Worm (Caenorhabditis elegans) whole organism, L4 larva: Measurements from ENCODE around the gene ampd-1.

ENCODE experiments used
- F49E8.2 ChIP-seq: sonication (generic microtip); optimal IDR thresholded peaks from 2 replicates; lab custom pipeline; 2016; ENCODE audit warnings: missing compliant biosample characterization, mild to moderate bottlenecking, missing genetic modification characterization, borderline replicate concordance
- T26A8.4 ChIP-seq: fragments of 200-800 bp; sonication (Bioruptor generic); IDR thresholded peaks from 2 replicates; pipeline ENCODE4 v1.3.6; 2022; ENCODE audit warnings: missing genetic modification characterization, missing compliant biosample characterization
- lsy-2 ChIP-seq, 2 experiments: fragments of 150-350 bp in 1 of 2; sonication (generic microtip) in 1 of 2; optimal IDR thresholded peaks; 2 replicates each; lab custom pipeline; 2014 to 2017; ENCODE audit warnings: missing biosample characterization in 2 of 2, missing genetic modification characterization in 2 of 2
- mep-1 ChIP-seq: fragments of 150-350 bp; sonication (generic microtip); optimal IDR thresholded peaks from 3 replicates; lab custom pipeline; 2014; ENCODE audit warnings: missing biosample characterization, missing genetic modification characterization
- nhr-10 ChIP-seq: fragments of 150-350 bp; optimal IDR thresholded peaks from 2 replicates; lab custom pipeline; 2014; ENCODE audit warnings: missing biosample characterization, missing genetic modification characterization
- nhr-237 ChIP-seq: sonication (generic microtip); optimal IDR thresholded peaks from 2 replicates; lab custom pipeline; 2017; ENCODE audit warnings: missing biosample characterization, missing genetic modification characterization
- nhr-25 ChIP-seq: sonication (generic microtip); optimal IDR thresholded peaks from 2 replicates; lab custom pipeline; 2017; ENCODE audit warnings: missing genetic modification characterization, mild to moderate bottlenecking, missing compliant biosample characterization, antibody characterized with exemption, moderate library complexity, borderline replicate concordance; ENCODE audit not compliant: insufficient read depth
- nhr-76 ChIP-seq: fragments of 150-350 bp; optimal IDR thresholded peaks from 2 replicates; lab custom pipeline; 2014; ENCODE audit warnings: missing biosample characterization, missing genetic modification characterization
- ztf-11 ChIP-seq: fragments of 150-350 bp; optimal IDR thresholded peaks from 2 replicates; lab custom pipeline; 2014; ENCODE audit warnings: missing biosample characterization, missing genetic modification characterization

- TF ChIP-seq F49E8.2 (tag; lab: Kevin White, UChicago) (no peak), nhr-10 (tag; lab: Kevin White, UChicago) (no peak), nhr-237 (no peak), nhr-25 (tag; lab: Kevin White, UChicago) (no peak), ztf-11 (tag; lab: Kevin White, UChicago) (no peak), T26A8.4 (no peak), mep-1 (tag; lab: Kevin White, UChicago) (no peak), nhr-76 (no peak), lsy-2 (tag; optimal IDR thresholded peaks at IDR 0.05; lab: Kevin White, UChicago) (no peak)
Observed at ce11 chrII:5238366-5238765, 35.2 kb downstream of the ampd-1 start, which contains the start of gene pho-4.
